Worm (Caenorhabditis elegans): ENCODE measurements around the gene lec-11.

DNA sequence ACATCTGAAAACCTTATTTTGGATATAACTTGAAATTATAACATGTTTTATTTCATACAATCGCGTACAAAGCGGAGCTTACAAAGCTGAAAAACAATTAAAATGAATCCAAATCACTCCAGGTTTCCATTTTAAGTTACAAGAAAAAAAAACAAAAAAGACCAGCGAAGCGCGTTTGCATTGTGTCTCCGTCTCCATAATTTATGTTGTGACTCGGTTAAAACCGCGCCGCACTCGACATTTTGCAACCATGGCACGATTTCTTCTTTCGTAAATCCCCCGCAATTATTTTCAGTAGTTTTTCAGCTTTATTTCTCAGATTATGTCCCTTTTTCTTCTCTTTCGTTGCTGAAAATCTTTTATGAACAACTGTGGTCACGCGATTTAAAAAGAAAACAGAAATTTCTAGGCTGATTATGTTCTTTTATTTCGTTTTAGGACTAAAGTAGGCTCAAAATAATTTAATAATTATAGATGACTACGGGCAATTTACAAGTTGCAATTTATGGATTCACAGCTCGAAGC is 4.5 kb downstream of the lec-11 start, which contains the start of the genes F38A5.2 and dnj-11:
- no peak for TF ChIP-seq nhr-11 (tag; optimal IDR thresholded peaks at IDR 0.05)
- no peak for TF ChIP-seq mdl-1 (tag; optimal IDR thresholded peaks at IDR 0.05)
- no peak for TF ChIP-seq lin-39 (tag; optimal IDR thresholded peaks at IDR 0.05)
- TF ChIP-seq lin-13 (GFP tag; optimal IDR thresholded peaks at IDR 0.05), result peak; percentile 83
- TF ChIP-seq ceh-82 (tag; optimal IDR thresholded peaks at IDR 0.05), result no peak
- TF ChIP-seq alr-1 (tag; optimal IDR thresholded peaks at IDR 0.05), result no peak

Data from whole organism, L2 larva.